In the genomic region with DNA sequence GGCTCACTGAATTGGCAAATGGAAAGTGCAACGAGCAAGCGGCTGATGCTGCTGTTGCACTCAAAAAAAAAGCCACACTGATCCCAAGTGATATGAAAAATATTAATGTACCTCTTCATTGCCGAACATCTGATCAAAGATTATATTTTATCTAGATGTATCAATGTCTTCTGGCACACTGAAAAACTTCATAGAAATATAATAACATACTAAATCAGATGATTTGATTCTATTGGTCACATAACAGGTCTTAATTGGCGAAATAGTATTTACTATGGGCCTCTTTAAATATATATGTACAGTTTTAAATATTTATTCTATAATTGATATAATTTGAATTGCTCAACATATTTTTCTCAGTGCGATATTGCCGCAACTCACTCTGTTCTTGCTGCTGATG, we compare ENCODE assay signal across 1 fruit fly cellular context.
TF ChIP-seq lines count a peak whose summit lies in the region.

No protein-coding gene starts in this region.

TF ChIP-seq in whole organism, prepupa, 60 proteins besides CTCF, POLR2A, EP300 and RAD21 (continued from another document):
- TF ChIP-seq Hr4 (GFP tag; optimal IDR thresholded peaks at IDR 0.05; lab: Kevin White, UChicago) (peak; percentile 51), CG6808 (GFP tag; optimal IDR thresholded peaks at IDR 0.05; lab: Kevin White, UChicago) (peak; percentile 6), CG11294 (GFP tag; IDR thresholded peaks at IDR 0.05; lab: Robert Waterston, UW) (0 out of 2 replicates have a peak, but pooled peaks have one; percentile 15), eg (GFP tag; IDR thresholded peaks at IDR 0.05; lab: Robert Waterston, UW) (0 out of 3 replicates have a peak, but pooled peaks have one; percentile 23), CG11762 (GFP tag; optimal IDR thresholded peaks at IDR 0.05; lab: Kevin White, UChicago; ENCODE audit: insufficient read depth) (no peak), fd59A (GFP tag; optimal IDR thresholded peaks at IDR 0.05; lab: Kevin White, UChicago) (no peak), CG8119 (GFP tag; IDR thresholded peaks at IDR 0.05; lab: Robert Waterston, UW) (peak; percentile 70), CG32006 (GFP tag; optimal IDR thresholded peaks at IDR 0.05; lab: Kevin White, UChicago) (peak; percentile 88), CG1621 (tag; optimal IDR thresholded peaks at IDR 0.05; lab: Kevin White, UChicago) (no peak), CG16779 (tag; optimal IDR thresholded peaks at IDR 0.05; lab: Kevin White, UChicago) (no peak), Ets21C (GFP tag; optimal IDR thresholded peaks at IDR 0.05; lab: Kevin White, UChicago) (no peak), OdsH (GFP tag; optimal IDR thresholded peaks at IDR 0.05; lab: Kevin White, UChicago) (peak; percentile 54), CG34406 (GFP tag; optimal IDR thresholded peaks at IDR 0.05; lab: Kevin White, UChicago) (peak; percentile 14), esn (GFP tag; optimal IDR thresholded peaks at IDR 0.05; lab: Kevin White, UChicago) (no peak), CG8319 (GFP tag; optimal IDR thresholded peaks at IDR 0.05; lab: Kevin White, UChicago) (no peak), CG4318 (GFP tag; optimal IDR thresholded peaks at IDR 0.05; lab: Kevin White, UChicago) (peak; percentile 72), ss (GFP tag; optimal IDR thresholded peaks at IDR 0.05; lab: Kevin White, UChicago) (no peak), Smox (GFP tag; optimal IDR thresholded peaks at IDR 0.05; lab: Kevin White, UChicago) (no peak), CG11902 (GFP tag; optimal IDR thresholded peaks at IDR 0.05; lab: Kevin White, UChicago) (no peak), CG10669 (GFP tag; optimal IDR thresholded peaks at IDR 0.05; lab: Kevin White, UChicago) (peak; percentile 15), pdm3 (GFP tag; optimal IDR thresholded peaks at IDR 0.05; lab: Kevin White, UChicago) (peak; percentile 13), CG10631 (GFP tag; optimal IDR thresholded peaks at IDR 0.05; lab: Kevin White, UChicago) (peak; percentile 62)
TF ChIP-seq in whole organism, prepupa: peak in this region for 27.
